Fruit fly (Drosophila melanogaster) whole organism, prepupa: ENCODE measurements around the gene Tailor.
A peak's percentile ranks its signal among the peaks of the same experiment; 100 is the strongest.

Experiments
- Blimp-1 ChIP-seq: fragments of 200-800 bp; sonication (Bioruptor generic); optimal IDR thresholded peaks from 3 replicates; lab custom pipeline; 2017; ENCODE audit warnings: missing biosample characterization, missing genetic modification characterization, mild to moderate bottlenecking, moderate library complexity, missing genetic modification reagents
- CG11902 ChIP-seq: fragments of 200-800 bp; sonication (Bioruptor generic); optimal IDR thresholded peaks from 3 replicates; lab custom pipeline; 2016; ENCODE audit warnings: missing biosample characterization, missing genetic modification characterization
- CG16779 ChIP-seq: fragments of 200-800 bp; sonication (Bioruptor generic); optimal IDR thresholded peaks from 3 replicates; lab custom pipeline; 2017; ENCODE audit warnings: missing biosample characterization, mild to moderate bottlenecking, missing genetic modification characterization
- CG3032 ChIP-seq: fragments of 200-800 bp; optimal IDR thresholded peaks from 2 replicates; lab custom pipeline; 2019; ENCODE audit warnings: missing biosample characterization, mild to moderate bottlenecking, missing genetic modification characterization, moderate library complexity
- CG31627 ChIP-seq: fragments of 200-800 bp; sonication (Bioruptor generic); optimal IDR thresholded peaks from 3 replicates; lab custom pipeline; 2016; ENCODE audit warnings: missing biosample characterization, missing genetic modification characterization
- CG32006 ChIP-seq: fragments of 200-800 bp; sonication (Bioruptor generic); optimal IDR thresholded peaks from 3 replicates; lab custom pipeline; 2017; ENCODE audit warnings: missing biosample characterization, mild to moderate bottlenecking, missing genetic modification characterization
- CG34406 ChIP-seq: fragments of 200-800 bp; sonication (Bioruptor generic); optimal IDR thresholded peaks from 3 replicates; lab custom pipeline; 2016; ENCODE audit warnings: missing biosample characterization, missing genetic modification characterization
- CG3919 ChIP-seq: fragments of 200-800 bp; sonication (Bioruptor generic); optimal IDR thresholded peaks from 3 replicates; lab custom pipeline; 2016; ENCODE audit warnings: missing biosample characterization, missing genetic modification characterization
- CG4318 ChIP-seq: fragments of 200-800 bp; sonication (Bioruptor generic); optimal IDR thresholded peaks from 3 replicates; lab custom pipeline; 2017; ENCODE audit warnings: missing biosample characterization, mild to moderate bottlenecking, missing genetic modification characterization
- CG6163 ChIP-seq: fragments of 200-800 bp; sonication (Bioruptor generic); IDR thresholded peaks from 3 replicates; pipeline ENCODE4 v1.3.6; 2022; ENCODE audit warnings: missing biosample characterization, missing genetic modification characterization
- CG6276 ChIP-seq: fragments of 200-800 bp; sonication (Bioruptor generic); optimal IDR thresholded peaks from 2 replicates; lab custom pipeline; 2017; ENCODE audit warnings: missing biosample characterization, mild to moderate bottlenecking, missing genetic modification characterization
- CG6808 ChIP-seq: fragments of 200-800 bp; sonication (Bioruptor generic); optimal IDR thresholded peaks from 3 replicates; lab custom pipeline; 2017; ENCODE audit warnings: missing biosample characterization, missing genetic modification characterization, mild to moderate bottlenecking, moderate library complexity, missing genetic modification reagents
- CG8119 ChIP-seq: fragments of 200-800 bp; sonication (Bioruptor generic); IDR thresholded peaks from 3 replicates; pipeline ENCODE4 v1.3.6; 2022; ENCODE audit warnings: missing biosample characterization, missing genetic modification characterization
- Eip78C ChIP-seq: fragments of 200-800 bp; sonication (Bioruptor generic); peaks from one replicate; lab custom pipeline; 2016; ENCODE audit warnings: missing biosample characterization, missing genetic modification characterization
- Eip93F ChIP-seq: fragments of 200-800 bp; sonication (Bioruptor generic); optimal IDR thresholded peaks from 2 replicates; lab custom pipeline; 2016; ENCODE audit warnings: missing biosample characterization, mild to moderate bottlenecking, missing genetic modification characterization
- Ets21C ChIP-seq: fragments of 200-800 bp; sonication (Bioruptor generic); optimal IDR thresholded peaks from 3 replicates; lab custom pipeline; 2016; ENCODE audit warnings: missing biosample characterization, missing genetic modification characterization
- Ets96B ChIP-seq: fragments of 200-800 bp; optimal IDR thresholded peaks from 2 replicates; lab custom pipeline; 2019; ENCODE audit warnings: missing biosample characterization, mild to moderate bottlenecking, missing genetic modification characterization, moderate library complexity
- Gug ChIP-seq: fragments of 200-800 bp; sonication (Bioruptor generic); IDR thresholded peaks from 2 replicates; pipeline ENCODE4 v1.3.6; 2022; ENCODE audit warnings: missing biosample characterization, missing genetic modification characterization
- Hr39 ChIP-seq: fragments of 200-800 bp; sonication (Bioruptor generic); optimal IDR thresholded peaks from 2 replicates; lab custom pipeline; 2016; ENCODE audit warnings: missing biosample characterization, missing genetic modification characterization
- Hr4 ChIP-seq: fragments of 200-800 bp; sonication (Bioruptor generic); optimal IDR thresholded peaks from 3 replicates; lab custom pipeline; 2016; ENCODE audit warnings: missing biosample characterization, missing genetic modification characterization
- OdsH ChIP-seq: fragments of 200-800 bp; sonication (Bioruptor generic); optimal IDR thresholded peaks from 3 replicates; lab custom pipeline; 2016; ENCODE audit warnings: missing biosample characterization, missing genetic modification characterization
- Smox ChIP-seq: fragments of 200-800 bp; sonication (Bioruptor generic); optimal IDR thresholded peaks from 3 replicates; lab custom pipeline; 2016; ENCODE audit warnings: missing biosample characterization, missing genetic modification characterization
- Sox102F ChIP-seq: fragments of 200-800 bp; sonication (Bioruptor generic); optimal IDR thresholded peaks from 2 replicates; lab custom pipeline; 2016; ENCODE audit warnings: missing biosample characterization, mild to moderate bottlenecking, missing genetic modification characterization
- achi ChIP-seq: fragments of 200-800 bp; sonication (Bioruptor generic); optimal IDR thresholded peaks from 3 replicates; lab custom pipeline; 2016; ENCODE audit warnings: missing biosample characterization, missing genetic modification characterization
- acj6 ChIP-seq: fragments of 200-800 bp; sonication (Bioruptor generic); optimal IDR thresholded peaks from 3 replicates; lab custom pipeline; 2016; ENCODE audit warnings: missing biosample characterization, missing genetic modification characterization
- dac ChIP-seq: fragments of 200-800 bp; sonication (Bioruptor generic); optimal IDR thresholded peaks from 2 replicates; lab custom pipeline; 2017; ENCODE audit warnings: missing biosample characterization, mild to moderate bottlenecking, missing genetic modification characterization
- dsx ChIP-seq: fragments of 200-800 bp; optimal IDR thresholded peaks from 3 replicates; lab custom pipeline; 2019; ENCODE audit warnings: missing biosample characterization, mild to moderate bottlenecking, missing genetic modification characterization, moderate library complexity; ENCODE audit not compliant: poor library complexity, severe bottlenecking
- fd59A ChIP-seq: fragments of 200-800 bp; sonication (Bioruptor generic); optimal IDR thresholded peaks from 2 replicates; lab custom pipeline; 2017; ENCODE audit warnings: missing biosample characterization, mild to moderate bottlenecking, missing genetic modification characterization, missing genetic modification reagents
- fd85E ChIP-seq: fragments of 200-800 bp; sonication (Bioruptor generic); optimal IDR thresholded peaks from 3 replicates; lab custom pipeline; 2016; ENCODE audit warnings: missing biosample characterization, missing genetic modification characterization
- lz ChIP-seq: fragments of 200-800 bp; sonication (Bioruptor generic); optimal IDR thresholded peaks from 3 replicates; lab custom pipeline; 2016; ENCODE audit warnings: missing biosample characterization, missing genetic modification characterization
- pdm3 ChIP-seq: fragments of 200-800 bp; sonication (Bioruptor generic); optimal IDR thresholded peaks from 3 replicates; lab custom pipeline; 2016; ENCODE audit warnings: missing biosample characterization, missing genetic modification characterization
- ss ChIP-seq, 2 experiments: fragments of 200-800 bp; sonication (Bioruptor generic); optimal IDR thresholded peaks; 2 replicates in 1 of 2; 3 replicates in 1 of 2; lab custom pipeline; 2017 to 2018; ENCODE audit warnings: mild to moderate bottlenecking in 2 of 2, missing biosample characterization in 2 of 2, missing genetic modification characterization in 2 of 2, moderate library complexity in 1 of 2
- svp ChIP-seq: fragments of 200-800 bp; sonication (Bioruptor generic); peaks from one replicate; lab custom pipeline; 2016; ENCODE audit warnings: missing biosample characterization, missing genetic modification characterization
- topi ChIP-seq: fragments of 200-800 bp; sonication (Bioruptor generic); optimal IDR thresholded peaks from 3 replicates; lab custom pipeline; 2016; ENCODE audit warnings: missing biosample characterization, missing genetic modification characterization

Tailor gene

dm6 chr3R:7081972-7082371 lies 3.9 kb downstream of the Tailor start, which contains the start of gene Dpck (continued):
- peak; percentile 3 for TF ChIP-seq CG11902 (GFP tag; lab: Kevin White, UChicago)
- TF ChIP-seq CG3032 (tag; lab: Kevin White, UChicago) = peak; percentile 35
- TF ChIP-seq CG31627 (GFP tag; lab: Kevin White, UChicago) = peak; percentile 45
- peak; percentile 47 for TF ChIP-seq Ets96B (tag; lab: Kevin White, UChicago)
- no peak for TF ChIP-seq Ets21C (GFP tag; lab: Kevin White, UChicago)
- TF ChIP-seq dsx = peak; percentile 40
- peak; percentile 48 for TF ChIP-seq CG6276 (GFP tag; lab: Kevin White, UChicago)
- no peak for TF ChIP-seq fd85E (GFP tag; lab: Kevin White, UChicago)
- TF ChIP-seq topi = peak; percentile 41
- no peak for TF ChIP-seq Gug
- peak; percentile 63; the same call in 2 of the 3 replicates for TF ChIP-seq CG8119 (GFP tag; lab: Robert Waterston, UW)
- TF ChIP-seq, all 60 proteins: peak for 38

- TF ChIP-seq Eip78C (peak; percentile 15), fd59A (no peak)
Observed at dm6 chr3R:7080157-7080916, 5.5 kb downstream of the Tailor start, which contains the start of gene Ref1. Gene Ref1 (minus strand): TSS chr3R:7080387.

dm6 chr3R:7079718-7080117 lies 6.2 kb downstream of the Tailor start:
- TF ChIP-seq CG16779 (tag; lab: Kevin White, UChicago) (no peak), CG6163 (GFP tag; lab: Robert Waterston, UW) (0 out of 3 replicates have a peak, but pooled peaks have one; percentile 15), CG4318 (GFP tag; lab: Kevin White, UChicago) (no peak), Eip78C (peak; percentile 29), Smox (GFP tag; lab: Kevin White, UChicago) (no peak), CG3919 (GFP tag; lab: Kevin White, UChicago) (no peak), Eip93F (no peak), CG34406 (GFP tag; lab: Kevin White, UChicago) (no peak)
- TF ChIP-seq, all 60 proteins: peak for 2

dm6 chr3R:7076293-7076981 lies 9.4 kb downstream of the Tailor start:
- TF ChIP-seq Smox (GFP tag; lab: Kevin White, UChicago) (no peak), acj6 (peak; percentile 35), CG6276 (GFP tag; lab: Kevin White, UChicago) (no peak), Sox102F (GFP tag; lab: Kevin White, UChicago) (peak; percentile 48), CG6808 (GFP tag; lab: Kevin White, UChicago) (no peak), Ets21C (GFP tag; lab: Kevin White, UChicago) (no peak), CG4318 (GFP tag; lab: Kevin White, UChicago) (no peak), CG31627 (GFP tag; lab: Kevin White, UChicago) (no peak), Hr39 (GFP tag; lab: Kevin White, UChicago) (peak; percentile 33), Blimp-1 (GFP tag; lab: Kevin White, UChicago) (no peak), ss (GFP tag; optimal IDR thresholded peaks at IDR 0.05; lab: Kevin White, UChicago) (peak in 1 of 2 experiments; percentile 6), Hr4 (GFP tag; lab: Kevin White, UChicago) (peak; percentile 35), pdm3 (GFP tag; lab: Kevin White, UChicago) (no peak), dac (GFP tag; lab: Kevin White, UChicago) (no peak), svp (no peak), CG32006 (peak; percentile 38), lz (no peak), achi (GFP tag; lab: Kevin White, UChicago) (peak; percentile 0), OdsH (GFP tag; lab: Kevin White, UChicago) (no peak), CG16779 (tag; lab: Kevin White, UChicago) (peak; percentile 8)
